Fruit fly (Drosophila melanogaster) ovary, adult (tissue): ENCODE measurements around the gene St2.

ENCODE experiments used
- CG17801 ChIP-seq: fragments of 200-800 bp; optimal IDR thresholded peaks from 2 replicates; lab custom pipeline; 2019; ENCODE audit warnings: missing biosample characterization, mild to moderate bottlenecking, missing genetic modification characterization, moderate library complexity; ENCODE audit not compliant: partially characterized antibody

St2 gene

DNA sequence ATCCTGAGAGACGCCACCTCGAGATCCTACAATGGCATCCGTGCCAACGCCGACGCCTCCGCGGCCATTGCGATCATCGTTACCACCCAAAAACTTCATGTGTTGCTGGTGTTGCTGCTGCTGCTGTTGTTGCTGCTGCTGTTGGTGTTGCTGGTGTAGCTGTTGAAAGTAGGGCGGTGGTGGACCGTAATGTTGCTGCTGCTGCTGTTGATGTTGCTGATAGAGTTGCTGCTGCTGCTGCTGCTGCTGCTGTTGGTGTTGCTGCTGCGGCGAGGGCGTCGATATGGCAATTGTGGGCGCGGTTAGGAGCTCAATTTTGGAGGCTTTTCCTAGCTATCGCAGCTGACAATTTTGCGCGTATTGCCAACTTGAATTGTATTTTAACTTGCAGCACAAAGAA lies 17.9 kb upstream of the St2 start:
- TF ChIP-seq CG17801 (GFP tag; lab: Kevin White, UChicago): no peak

- TF ChIP-seq CG17801 (GFP tag; lab: Kevin White, UChicago): no peak
Observed at dm6 chr3R:9234756-9235255, 16.8 kb upstream of the St2 start.

dm6 chr3R:9236070-9236492 lies 15.6 kb upstream of the St2 start:
- TF ChIP-seq CG17801 (GFP tag; lab: Kevin White, UChicago): no peak

dm6 chr3R:9236883-9237267 lies 14.8 kb upstream of the St2 start:
- no peak for TF ChIP-seq CG17801 (GFP tag; lab: Kevin White, UChicago)

- peak; percentile 57 for TF ChIP-seq CG17801 (GFP tag; lab: Kevin White, UChicago)
Observed at dm6 chr3R:9237268-9238091, 14.2 kb upstream of the St2 start, which contains the start of gene pum. pum (minus strand) TSS chr3R:9237682.

dm6 chr3R:9239941-9240400 lies 11.7 kb upstream of the St2 start:
- peak; percentile 67 for TF ChIP-seq CG17801 (GFP tag; lab: Kevin White, UChicago)

- TF ChIP-seq CG17801 (GFP tag; lab: Kevin White, UChicago): no peak
Observed at dm6 chr3R:9240554-9240953, 11.1 kb upstream of the St2 start, which contains the start of gene D1. D1 (minus strand) TSS chr3R:9240654.

dm6 chr3R:9245576-9246200 lies 6.0 kb upstream of the St2 start, which contains the start of gene Vps15:
Vps15 (minus strand) TSS chr3R:9245869.
- TF ChIP-seq CG17801 (GFP tag; lab: Kevin White, UChicago): peak; percentile 84

DNA sequence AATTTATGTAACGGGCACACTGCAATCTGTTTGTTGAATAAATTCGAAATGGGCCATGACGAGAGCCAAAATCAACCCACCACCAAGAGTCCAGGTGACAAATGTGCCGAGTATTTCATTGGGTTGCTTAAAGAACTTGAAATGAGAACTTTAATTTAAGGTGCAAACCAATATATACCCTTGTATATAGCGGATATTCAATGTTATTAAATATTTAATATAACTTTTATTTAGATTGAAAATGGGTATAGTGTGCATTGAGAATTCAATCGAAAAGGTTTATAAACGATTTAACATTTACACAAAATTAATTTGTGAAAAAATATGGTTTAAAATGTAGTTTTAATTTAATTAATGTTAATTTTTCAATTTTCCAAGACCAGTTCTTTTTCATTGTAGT lies 5.3 kb upstream of the St2 start, which contains the start of gene CG8420:
CG8420 (plus strand) TSS at position 284 of the 400 bp plus-strand sequence.
- no peak for TF ChIP-seq CG17801 (GFP tag; lab: Kevin White, UChicago)

dm6 chr3R:9246879-9247621 lies 4.6 kb upstream of the St2 start:
- TF ChIP-seq CG17801 (GFP tag; lab: Kevin White, UChicago): peak; percentile 92

dm6 chr3R:9249025-9249735 lies 2.5 kb upstream of the St2 start:
- no peak for TF ChIP-seq CG17801 (GFP tag; lab: Kevin White, UChicago)

- TF ChIP-seq CG17801 (GFP tag; lab: Kevin White, UChicago): no peak
Observed at dm6 chr3R:9249736-9250044, 2.0 kb upstream of the St2 start.

- no peak for TF ChIP-seq CG17801 (GFP tag; lab: Kevin White, UChicago)
Observed at dm6 chr3R:9250868-9251267, 775 bp upstream of the St2 start.

DNA sequence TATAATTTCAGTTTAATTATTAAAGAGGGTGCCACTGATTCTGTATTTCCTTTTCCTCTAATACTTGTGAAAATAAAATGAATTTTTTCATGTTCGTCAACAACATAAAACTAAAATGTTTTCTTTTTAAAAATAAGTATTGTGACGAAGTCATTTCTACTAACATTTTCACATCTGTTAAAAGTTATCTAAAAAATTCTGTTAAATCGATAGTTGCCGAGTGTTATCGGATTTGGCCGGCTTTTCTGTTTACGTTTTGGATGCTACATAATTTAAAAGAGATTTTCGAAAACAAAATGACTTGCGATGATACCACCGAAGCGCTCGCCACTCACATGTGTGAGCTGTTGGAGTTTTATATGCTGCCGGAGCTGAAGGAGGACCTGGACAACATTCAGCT lies 3.2 kb downstream of the St2 start, which contains the start of gene CG16734:
CG16734 (plus strand) TSS at position 255 of the 400 bp plus-strand sequence.
- no peak for TF ChIP-seq CG17801 (GFP tag; lab: Kevin White, UChicago)
